Fruit fly (Drosophila melanogaster): ENCODE measurements around the gene Uba2.

dm6 chr3L:8165436-8165835 lies 37.8 kb upstream of the Uba2 start, which contains the start of gene CG13675:
- TF ChIP-seq Dll (optimal IDR thresholded peaks at IDR 0.05) (no peak), pan (optimal IDR thresholded peaks at IDR 0.05) (no peak), psq (optimal IDR thresholded peaks at IDR 0.05) (no peak), EcR (GFP tag; optimal IDR thresholded peaks at IDR 0.05) (no peak)
